Fruit fly (Drosophila melanogaster) whole organism, adult: ENCODE data around the gene CG14609.

Source experiments
- CG11617 ChIP-seq: fragments of 200-800 bp; sonication (Bioruptor generic); optimal IDR thresholded peaks from 2 replicates; lab custom pipeline; 2017; ENCODE audit warnings: mild to moderate bottlenecking, missing biosample characterization, missing genetic modification reagents, missing genetic modification characterization
- CG12768 ChIP-seq: fragments of 200-800 bp; sonication (Bioruptor generic); optimal IDR thresholded peaks from 2 replicates; lab custom pipeline; 2017; ENCODE audit warnings: missing biosample characterization, missing genetic modification characterization, mild to moderate bottlenecking, moderate library complexity, missing genetic modification reagents
- CG14711 ChIP-seq: fragments of 200-800 bp; sonication (Bioruptor generic); optimal IDR thresholded peaks from 2 replicates; lab custom pipeline; 2018; ENCODE audit warnings: missing biosample characterization, mild to moderate bottlenecking, missing genetic modification characterization, moderate library complexity
- CG1620 ChIP-seq: fragments of 200-800 bp; sonication (Bioruptor generic); optimal IDR thresholded peaks from 2 replicates; lab custom pipeline; 2016; ENCODE audit warnings: missing biosample characterization, missing genetic modification characterization
- CG33017 ChIP-seq: fragments of 200-800 bp; sonication (Bioruptor generic); optimal IDR thresholded peaks from 2 replicates; lab custom pipeline; 2018; ENCODE audit warnings: missing biosample characterization, mild to moderate bottlenecking, missing genetic modification characterization, moderate library complexity
- CG5204 ChIP-seq: fragments of 200-800 bp; sonication (Bioruptor generic); optimal IDR thresholded peaks from 2 replicates; lab custom pipeline; 2016; ENCODE audit warnings: missing biosample characterization, missing genetic modification characterization
- CG7045 ChIP-seq: fragments of 200-800 bp; sonication (Bioruptor generic); optimal IDR thresholded peaks from 2 replicates; lab custom pipeline; 2017; ENCODE audit warnings: missing biosample characterization, mild to moderate bottlenecking, missing genetic modification characterization
- CG7101 ChIP-seq: fragments of 200-800 bp; sonication (Bioruptor generic); optimal IDR thresholded peaks from 2 replicates; lab custom pipeline; 2018; ENCODE audit warnings: missing biosample characterization, mild to moderate bottlenecking, missing genetic modification characterization, moderate library complexity
- Clk ChIP-seq: fragments of 200-800 bp; sonication (Bioruptor generic); optimal IDR thresholded peaks from 2 replicates; lab custom pipeline; 2017; ENCODE audit warnings: missing biosample characterization, missing genetic modification characterization
- Crg-1 ChIP-seq: fragments of 200-800 bp; sonication (Bioruptor generic); optimal IDR thresholded peaks from 2 replicates; lab custom pipeline; 2016; ENCODE audit warnings: missing biosample characterization, missing genetic modification characterization
- Hr96 ChIP-seq: fragments of 200-800 bp; sonication (Bioruptor generic); optimal IDR thresholded peaks from 2 replicates; lab custom pipeline; 2016; ENCODE audit warnings: missing biosample characterization, missing genetic modification characterization
- Mnt ChIP-seq: fragments of 200-800 bp; sonication (Bioruptor generic); optimal IDR thresholded peaks from 2 replicates; lab custom pipeline; 2016; ENCODE audit warnings: missing biosample characterization, mild to moderate bottlenecking, missing genetic modification characterization
- bab1 ChIP-seq: fragments of 200-800 bp; sonication (Bioruptor generic); optimal IDR thresholded peaks from 3 replicates; lab custom pipeline; 2019; ENCODE audit warnings: missing biosample characterization, mild to moderate bottlenecking, missing genetic modification characterization, moderate library complexity
- cic ChIP-seq: fragments of 200-800 bp; sonication (Bioruptor generic); optimal IDR thresholded peaks from 2 replicates; lab custom pipeline; 2017; ENCODE audit warnings: missing biosample characterization, mild to moderate bottlenecking, missing genetic modification characterization, moderate library complexity
- cnc ChIP-seq, 2 experiments: fragments of >200 bp; optimal IDR thresholded peaks; 2 replicates each; lab custom pipeline; 2017
- kay ChIP-seq: fragments of 200-800 bp; sonication (Bioruptor generic); peaks from one replicate; lab custom pipeline; 2016; ENCODE audit warnings: missing biosample characterization, missing genetic modification characterization, borderline replicate concordance
- ovo ChIP-seq: fragments of 200-800 bp; sonication (Bioruptor generic); optimal IDR thresholded peaks from 2 replicates; lab custom pipeline; 2016; ENCODE audit warnings: missing biosample characterization, missing genetic modification characterization
- pad ChIP-seq: fragments of 200-800 bp; sonication (Bioruptor generic); optimal IDR thresholded peaks from 3 replicates; lab custom pipeline; 2017; ENCODE audit warnings: missing biosample characterization, missing genetic modification characterization, mild to moderate bottlenecking, moderate library complexity, missing genetic modification reagents
- tj ChIP-seq: fragments of 200-800 bp; sonication (Bioruptor generic); optimal IDR thresholded peaks from 3 replicates; lab custom pipeline; 2017; ENCODE audit warnings: missing biosample characterization, mild to moderate bottlenecking, missing genetic modification characterization, moderate library complexity
- toe ChIP-seq: fragments of 200-800 bp; sonication (Bioruptor generic); optimal IDR thresholded peaks from 2 replicates; lab custom pipeline; 2016; ENCODE audit warnings: missing biosample characterization, missing genetic modification characterization

CG14609 gene

dm6 chr3R:7187989-7188388 lies 12.8 kb upstream of the CG14609 start:
- TF ChIP-seq tj (GFP tag; lab: Kevin White, UChicago) (peak; percentile 70), kay (GFP tag; lab: Kevin White, UChicago) (no peak), CG5204 (no peak), ovo (GFP tag; lab: Kevin White, UChicago) (no peak), Mnt (GFP tag; lab: Kevin White, UChicago) (no peak), pad (GFP tag; lab: Kevin White, UChicago) (no peak), Crg-1 (no peak)

dm6 chr3R:7188697-7189096 lies 12.1 kb upstream of the CG14609 start:
- TF ChIP-seq pad (GFP tag; lab: Kevin White, UChicago): no peak
- peak; percentile 67 for TF ChIP-seq kay (GFP tag; lab: Kevin White, UChicago)
- TF ChIP-seq cnc (optimal IDR thresholded peaks at IDR 0.05; lab: Kevin White, UChicago): no peak
- TF ChIP-seq tj (GFP tag; lab: Kevin White, UChicago): no peak
- no peak for TF ChIP-seq cic (GFP tag; lab: Kevin White, UChicago)
- no peak for TF ChIP-seq CG12768

DNA sequence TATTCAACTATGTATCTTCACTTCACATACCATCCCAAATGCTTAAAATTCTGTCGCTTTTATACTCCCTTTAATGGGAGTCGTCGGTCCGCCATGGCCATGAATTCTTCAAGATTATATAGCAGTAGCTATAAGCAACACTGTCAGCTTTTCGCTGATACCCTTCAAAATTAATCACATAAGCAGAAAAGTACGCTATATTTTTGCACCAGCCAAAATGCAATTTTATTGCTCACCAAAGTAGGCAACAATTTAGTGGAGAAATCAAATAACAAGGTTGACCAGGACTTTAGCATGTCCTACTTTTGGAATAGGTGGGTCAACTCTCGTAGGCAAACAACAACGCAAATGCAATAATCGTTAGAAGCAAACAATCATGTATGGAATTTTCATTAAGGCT lies 921 bp upstream of the CG14609 start:
- TF ChIP-seq kay (GFP tag; lab: Kevin White, UChicago): peak; percentile 52
- no peak for TF ChIP-seq CG1620 (GFP tag; lab: Kevin White, UChicago)
- no peak for TF ChIP-seq Hr96 (GFP tag; lab: Kevin White, UChicago)
- no peak for TF ChIP-seq CG14711 (tag; lab: Kevin White, UChicago)
- no peak for TF ChIP-seq Crg-1
- no peak for TF ChIP-seq CG7101 (tag; lab: Kevin White, UChicago)
- no peak for TF ChIP-seq cnc (optimal IDR thresholded peaks at IDR 0.05; lab: Kevin White, UChicago)
- no peak for TF ChIP-seq CG11617 (GFP tag; lab: Kevin White, UChicago)
- TF ChIP-seq bab1 (GFP tag; lab: Kevin White, UChicago): peak; percentile 31
- no peak for TF ChIP-seq CG5204
- TF ChIP-seq CG12768: no peak
- no peak for TF ChIP-seq Mnt (GFP tag; lab: Kevin White, UChicago)
- TF ChIP-seq Clk (GFP tag; lab: Kevin White, UChicago): no peak
- peak; percentile 5 for TF ChIP-seq tj (GFP tag; lab: Kevin White, UChicago)
- no peak for TF ChIP-seq cic (GFP tag; lab: Kevin White, UChicago)
- TF ChIP-seq CG7045 (GFP tag; lab: Kevin White, UChicago): no peak

DNA sequence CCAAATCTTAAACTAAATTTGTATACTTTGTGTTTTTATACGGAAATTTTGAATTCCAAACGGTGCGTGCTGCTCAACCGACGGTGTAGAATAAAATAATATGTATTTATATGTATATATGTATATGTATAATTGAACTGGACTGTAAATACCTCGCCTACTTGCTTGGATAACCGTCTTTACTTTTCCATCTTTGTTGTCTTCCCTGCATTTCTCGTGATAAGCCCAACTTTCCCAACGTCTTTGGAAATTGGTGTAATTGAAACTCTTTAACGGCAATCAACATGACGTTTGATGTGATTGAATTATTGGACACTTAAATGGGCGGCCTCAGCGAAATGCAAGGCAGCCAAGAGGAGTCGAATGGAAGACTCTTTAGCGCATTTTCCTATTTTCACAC lies 7.6 kb downstream of the CG14609 start, which contains the start of gene CG1288:
Gene CG1288, minus strand, starts transcription at position 101 of the 400 bp plus-strand sequence.
- no peak for TF ChIP-seq cnc (optimal IDR thresholded peaks at IDR 0.05; lab: Kevin White, UChicago)
- TF ChIP-seq CG11617 (GFP tag; lab: Kevin White, UChicago): no peak
- no peak for TF ChIP-seq cic (GFP tag; lab: Kevin White, UChicago)
- no peak for TF ChIP-seq CG12768
- no peak for TF ChIP-seq CG7101 (tag; lab: Kevin White, UChicago)
- no peak for TF ChIP-seq Crg-1
- TF ChIP-seq Hr96 (GFP tag; lab: Kevin White, UChicago): no peak
- no peak for TF ChIP-seq Clk (GFP tag; lab: Kevin White, UChicago)
- no peak for TF ChIP-seq pad (GFP tag; lab: Kevin White, UChicago)
- no peak for TF ChIP-seq CG5204
- no peak for TF ChIP-seq tj (GFP tag; lab: Kevin White, UChicago)

DNA sequence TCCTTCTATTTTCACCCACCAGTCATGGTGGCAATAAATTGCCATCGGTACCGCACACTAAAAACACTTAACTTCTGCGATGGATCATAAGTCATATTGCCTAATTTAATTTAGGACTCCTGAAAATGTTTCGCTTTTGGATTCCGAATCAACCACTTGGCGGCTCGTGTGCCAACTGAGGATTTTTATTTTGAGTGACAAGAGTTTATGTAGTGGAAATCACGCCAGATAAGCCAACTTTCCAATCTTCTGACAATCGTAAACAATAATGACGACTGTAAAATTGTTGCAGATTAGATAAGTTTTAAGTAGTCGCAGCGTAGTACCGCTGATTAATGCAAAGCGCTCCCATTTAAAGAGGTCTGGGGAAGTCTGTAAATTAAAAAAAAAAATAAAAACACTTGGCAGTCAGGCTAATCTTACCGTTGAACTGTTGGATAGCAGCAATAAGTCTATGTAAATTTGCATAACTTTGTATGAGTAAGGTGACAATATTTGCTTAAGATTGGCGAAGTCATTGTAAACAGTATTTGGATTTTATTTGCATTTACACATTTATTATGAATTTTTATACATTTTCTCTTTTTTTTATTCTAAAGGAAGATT lies 16.3 kb downstream of the CG14609 start, which contains the start of gene CG14606:
Gene CG14606, minus strand, starts transcription at position 160 of the 606 bp plus-strand sequence.
- peak; percentile 89 for TF ChIP-seq CG7045 (GFP tag; lab: Kevin White, UChicago)
- TF ChIP-seq pad (GFP tag; lab: Kevin White, UChicago): peak; percentile 9
- no peak for TF ChIP-seq bab1 (GFP tag; lab: Kevin White, UChicago)
- peak; percentile 36 for TF ChIP-seq CG12768
- TF ChIP-seq Mnt (GFP tag; lab: Kevin White, UChicago): peak; percentile 60
- TF ChIP-seq toe (GFP tag; lab: Kevin White, UChicago): peak; percentile 66
- peak; percentile 27 for TF ChIP-seq tj (GFP tag; lab: Kevin White, UChicago)
- peak; percentile 37 for TF ChIP-seq Hr96 (GFP tag; lab: Kevin White, UChicago)
- TF ChIP-seq Crg-1: peak; percentile 83
- TF ChIP-seq CG7101 (tag; lab: Kevin White, UChicago): peak; percentile 79
- TF ChIP-seq CG5204: peak; percentile 35
- TF ChIP-seq CG14711 (tag; lab: Kevin White, UChicago): peak; percentile 52
- no peak for TF ChIP-seq cnc (optimal IDR thresholded peaks at IDR 0.05; lab: Kevin White, UChicago)
- TF ChIP-seq ovo (GFP tag; lab: Kevin White, UChicago): peak; percentile 45
- TF ChIP-seq cic (GFP tag; lab: Kevin White, UChicago): peak; percentile 65
- TF ChIP-seq CG1620 (GFP tag; lab: Kevin White, UChicago): peak; percentile 24
- TF ChIP-seq CG33017: peak; percentile 82
- peak; percentile 89 for TF ChIP-seq kay (GFP tag; lab: Kevin White, UChicago)
- peak; percentile 73 for TF ChIP-seq CG11617 (GFP tag; lab: Kevin White, UChicago)
- TF ChIP-seq Clk (GFP tag; lab: Kevin White, UChicago): no peak

dm6 chr3R:7219605-7220004 lies 18.8 kb downstream of the CG14609 start, which contains the start of gene CG14605:
Gene CG14605, minus strand, starts transcription at chr3R:7219705.
- no peak for TF ChIP-seq Crg-1
- no peak for TF ChIP-seq CG14711 (tag; lab: Kevin White, UChicago)
